Fruit fly (Drosophila melanogaster) whole organism, embryonic: Measurements from ENCODE around the gene Dhc64C.

ENCODE experiments used
- Asciz ChIP-seq: fragments of 200-800 bp; sonication (Bioruptor generic); optimal IDR thresholded peaks from 2 replicates; lab custom pipeline; 2017; ENCODE audit warnings: missing biosample characterization, mild to moderate bottlenecking, missing genetic modification characterization, missing genetic modification reagents
- Awh ChIP-seq: fragments of 200-800 bp; sonication (Bioruptor generic); IDR thresholded peaks from 2 replicates; pipeline ENCODE4, ENCODE4 v1.3.6; 2022; ENCODE audit warnings: missing biosample characterization, missing genetic modification characterization
- CG12769 ChIP-seq: fragments of 200-800 bp; sonication (Bioruptor generic); optimal IDR thresholded peaks from 2 replicates; lab custom pipeline; 2019; ENCODE audit warnings: missing biosample characterization, mild to moderate bottlenecking, missing genetic modification characterization, moderate library complexity
- CG13287 ChIP-seq: fragments of 200-800 bp; sonication (Bioruptor generic); IDR thresholded peaks from 2 replicates; pipeline ENCODE4 v1.3.6; 2022; ENCODE audit warnings: missing biosample characterization, missing genetic modification characterization; ENCODE audit not compliant: partially characterized antibody
- CG14965 ChIP-seq: fragments of 200-800 bp; sonication (Bioruptor generic); optimal IDR thresholded peaks from 2 replicates; lab custom pipeline; 2016; ENCODE audit warnings: missing biosample characterization, missing genetic modification characterization, borderline replicate concordance
- CG15696 ChIP-seq: fragments of 200-800 bp; sonication (Bioruptor generic); optimal IDR thresholded peaks from 2 replicates; lab custom pipeline; 2019; ENCODE audit warnings: missing biosample characterization, mild to moderate bottlenecking, missing genetic modification characterization, moderate library complexity
- CG16779 ChIP-seq: fragments of 200-800 bp; sonication (Bioruptor generic); IDR thresholded peaks from 2 replicates; pipeline ENCODE4 v1.3.6; 2022; ENCODE audit warnings: missing biosample characterization, missing genetic modification characterization
- CG16863 ChIP-seq: fragments of 200-800 bp; sonication (Bioruptor generic); optimal IDR thresholded peaks from 3 replicates; lab custom pipeline; 2016; ENCODE audit warnings: missing biosample characterization, missing genetic modification characterization
- CG17186 ChIP-seq: fragments of 200-800 bp; sonication (Bioruptor generic); optimal IDR thresholded peaks from 3 replicates; lab custom pipeline; 2017; ENCODE audit warnings: missing biosample characterization, missing genetic modification reagents, missing genetic modification characterization
- CG17568 ChIP-seq: fragments of 200-800 bp; sonication (Bioruptor generic); optimal IDR thresholded peaks from 2 replicates; lab custom pipeline; 2018; ENCODE audit warnings: missing biosample characterization, mild to moderate bottlenecking, missing genetic modification characterization, moderate library complexity
- CG1792 ChIP-seq: fragments of 200-800 bp; sonication (Bioruptor generic); optimal IDR thresholded peaks from 2 replicates; lab custom pipeline; 2016; ENCODE audit warnings: missing biosample characterization, missing genetic modification characterization
- CG1832 ChIP-seq: fragments of 200-800 bp; sonication (Bioruptor generic); optimal IDR thresholded peaks from 2 replicates; lab custom pipeline; 2017; ENCODE audit warnings: missing biosample characterization, mild to moderate bottlenecking, missing genetic modification characterization, inconsistent platforms
- CG30020 ChIP-seq: fragments of 200-800 bp; optimal IDR thresholded peaks from 2 replicates; lab custom pipeline; 2019; ENCODE audit warnings: missing biosample characterization, mild to moderate bottlenecking, missing genetic modification characterization, moderate library complexity
- CG3726 ChIP-seq: fragments of 200-800 bp; sonication (Bioruptor generic); IDR thresholded peaks from 3 replicates; pipeline ENCODE4, ENCODE4 v1.3.6; 2022; ENCODE audit warnings: missing biosample characterization, missing genetic modification characterization
- CG43689 ChIP-seq: fragments of 200-800 bp; sonication (Bioruptor generic); IDR thresholded peaks from 2 replicates; pipeline ENCODE4 v1.3.6; 2022; ENCODE audit warnings: missing biosample characterization, missing genetic modification characterization
- CG4404 ChIP-seq: fragments of 200-800 bp; sonication (Bioruptor generic); IDR thresholded peaks from 2 replicates; pipeline ENCODE4 v1.3.6; 2022; ENCODE audit warnings: missing biosample characterization, missing genetic modification characterization
- CG6765 ChIP-seq: fragments of 200-800 bp; sonication (Bioruptor generic); optimal IDR thresholded peaks from 3 replicates; lab custom pipeline; 2017; ENCODE audit warnings: missing biosample characterization, mild to moderate bottlenecking, missing genetic modification characterization
- CG8281 ChIP-seq: fragments of 200-800 bp; sonication (Bioruptor generic); optimal IDR thresholded peaks from 2 replicates; lab custom pipeline; 2018; ENCODE audit warnings: missing biosample characterization, mild to moderate bottlenecking, missing genetic modification characterization, moderate library complexity
- CG8388 ChIP-seq: fragments of 200-800 bp; sonication (Bioruptor generic); optimal IDR thresholded peaks from 2 replicates; lab custom pipeline; 2019; ENCODE audit warnings: missing biosample characterization, mild to moderate bottlenecking, missing genetic modification characterization, moderate library complexity
- CrebB ChIP-seq: fragments of 200-800 bp; sonication (Bioruptor generic); optimal IDR thresholded peaks from 3 replicates; lab custom pipeline; 2018; ENCODE audit warnings: missing biosample characterization, mild to moderate bottlenecking, missing genetic modification characterization
- Dll ChIP-seq: fragments of 200-800 bp; sonication (Bioruptor generic); IDR thresholded peaks from 4 replicates; pipeline ENCODE4 v1.3.6; 2022; ENCODE audit warnings: missing biosample characterization, missing genetic modification characterization; ENCODE audit not compliant: partially characterized antibody
- E2f1 ChIP-seq: fragments of 200-800 bp; sonication (Bioruptor generic); IDR thresholded peaks from 2 replicates; pipeline ENCODE4 v1.3.6; 2022; ENCODE audit warnings: missing biosample characterization, missing genetic modification characterization
- Fer1 ChIP-seq: fragments of 200-800 bp; sonication (Bioruptor generic); optimal IDR thresholded peaks from 2 replicates; lab custom pipeline; 2017; ENCODE audit warnings: missing biosample characterization, mild to moderate bottlenecking, missing genetic modification characterization
- Mrtf ChIP-seq: fragments of 200-800 bp; sonication (Bioruptor generic); IDR thresholded peaks from 3 replicates; pipeline ENCODE4 v1.3.6; 2022; ENCODE audit warnings: missing biosample characterization, missing genetic modification characterization
- NFAT ChIP-seq: fragments of 200-800 bp; sonication (Bioruptor generic); IDR thresholded peaks from 2 replicates; pipeline ENCODE4 v1.3.6; 2022; ENCODE audit warnings: missing biosample characterization, missing genetic modification characterization
- Nf-YB ChIP-seq: fragments of 200-800 bp; sonication (Bioruptor generic); optimal IDR thresholded peaks from 3 replicates; lab custom pipeline; 2019; ENCODE audit warnings: missing biosample characterization, mild to moderate bottlenecking, missing genetic modification characterization, moderate library complexity
- Oli ChIP-seq: fragments of 200-800 bp; sonication (Bioruptor generic); optimal IDR thresholded peaks from 2 replicates; lab custom pipeline; 2018; ENCODE audit warnings: missing biosample characterization, mild to moderate bottlenecking, missing genetic modification characterization, moderate library complexity
- Opbp ChIP-seq: fragments of 200-800 bp; sonication (Bioruptor generic); IDR thresholded peaks from 3 replicates; pipeline ENCODE4 v1.3.6; 2022; ENCODE audit warnings: missing biosample characterization, missing genetic modification characterization; ENCODE audit not compliant: partially characterized antibody
- bowl ChIP-seq: fragments of 200-800 bp; sonication (Bioruptor generic); IDR thresholded peaks from 2 replicates; pipeline ENCODE4 v1.3.6; 2022; ENCODE audit warnings: missing biosample characterization, missing genetic modification characterization
- br ChIP-seq: fragments of >200 bp; optimal IDR thresholded peaks from 2 replicates; lab custom pipeline; 2017
- bsh ChIP-seq, 2 experiments: fragments of 200-800 bp; sonication (Bioruptor generic); optimal IDR thresholded peaks; 2 replicates each; lab custom pipeline; 2017 to 2018; ENCODE audit warnings: mild to moderate bottlenecking in 2 of 2, missing biosample characterization in 2 of 2, missing genetic modification characterization in 2 of 2, moderate library complexity in 1 of 2
- croc ChIP-seq: fragments of 200-800 bp; sonication (Bioruptor generic); conservative IDR thresholded peaks from 3 replicates; pipeline ENCODE4 v1.3.6; 2022; ENCODE audit warnings: missing biosample characterization, missing genetic modification characterization
- dmrt11E ChIP-seq: fragments of 200-800 bp; sonication (Bioruptor generic); optimal IDR thresholded peaks from 3 replicates; lab custom pipeline; 2018; ENCODE audit warnings: missing biosample characterization, mild to moderate bottlenecking, missing genetic modification characterization, moderate library complexity
- dysf ChIP-seq: fragments of 200-800 bp; sonication (Bioruptor generic); IDR thresholded peaks from 3 replicates; pipeline ENCODE4 v1.3.6; 2022; ENCODE audit warnings: missing biosample characterization, missing genetic modification characterization
- hb ChIP-seq: fragments of 200-800 bp; sonication (Bioruptor generic); IDR thresholded peaks from 3 replicates; pipeline ENCODE4 v1.3.6; 2022; ENCODE audit warnings: missing biosample characterization, missing genetic modification characterization; ENCODE audit not compliant: partially characterized antibody
- jumu ChIP-seq: fragments of 200-800 bp; sonication (Bioruptor generic); optimal IDR thresholded peaks from 3 replicates; lab custom pipeline; 2016; ENCODE audit warnings: missing biosample characterization, missing genetic modification characterization
- mld ChIP-seq: fragments of 200-800 bp; sonication (Bioruptor generic); IDR thresholded peaks from 3 replicates; pipeline ENCODE4 v1.3.6; 2022; ENCODE audit warnings: missing biosample characterization, missing genetic modification characterization; ENCODE audit not compliant: partially characterized antibody
- nerfin-1 ChIP-seq: fragments of 200-800 bp; sonication (Bioruptor generic); optimal IDR thresholded peaks from 3 replicates; lab custom pipeline; 2019; ENCODE audit warnings: missing biosample characterization, mild to moderate bottlenecking, missing genetic modification characterization, moderate library complexity
- pita ChIP-seq: fragments of 200-800 bp; sonication (Bioruptor generic); optimal IDR thresholded peaks from 2 replicates; lab custom pipeline; 2017; ENCODE audit warnings: missing biosample characterization, mild to moderate bottlenecking, missing genetic modification characterization
- prd ChIP-seq, 3 experiments: fragments of >200 bp in 2 of 3; fragments of 200-800 bp in 1 of 3; sonication (Bioruptor generic) in 1 of 3; optimal IDR thresholded peaks in 2 of 3; IDR thresholded peaks in 1 of 3; 2 replicates in 2 of 3; 3 replicates in 1 of 3; pipeline versions ENCODE4 v1.3.6 to Lab custom; 2017 to 2022; ENCODE audit warnings: missing biosample characterization in 1 of 3, missing genetic modification characterization in 1 of 3
- ro ChIP-seq: fragments of 200-800 bp; sonication (Bioruptor generic); IDR thresholded peaks from 2 replicates; pipeline ENCODE4 v1.3.6; 2022; ENCODE audit warnings: missing biosample characterization, missing genetic modification characterization
- seq ChIP-seq: fragments of 200-800 bp; sonication (Bioruptor generic); IDR thresholded peaks from 2 replicates; pipeline ENCODE4 v1.3.6; 2022; ENCODE audit warnings: missing biosample characterization, missing genetic modification characterization
- sisA ChIP-seq: fragments of 200-800 bp; sonication (Bioruptor generic); IDR thresholded peaks from 2 replicates; pipeline ENCODE4 v1.3.6; 2022; ENCODE audit warnings: missing biosample characterization, missing genetic modification characterization
- tna ChIP-seq: fragments of 200-800 bp; sonication (Bioruptor generic); IDR thresholded peaks from 2 replicates; pipeline ENCODE4 v1.3.6; 2022; ENCODE audit warnings: missing biosample characterization, missing genetic modification characterization; ENCODE audit not compliant: partially characterized antibody
- twi ChIP-seq: fragments of 200-800 bp; optimal IDR thresholded peaks from 2 replicates; lab custom pipeline; 2019; ENCODE audit warnings: missing biosample characterization, mild to moderate bottlenecking, missing genetic modification characterization, moderate library complexity
- vfl ChIP-seq: fragments of 200-800 bp; sonication (Bioruptor generic); optimal IDR thresholded peaks from 2 replicates; lab custom pipeline; 2016; ENCODE audit warnings: missing biosample characterization, missing genetic modification characterization
- wek ChIP-seq: fragments of 200-800 bp; sonication (Bioruptor generic); optimal IDR thresholded peaks from 3 replicates; lab custom pipeline; 2018; ENCODE audit warnings: missing biosample characterization, mild to moderate bottlenecking, missing genetic modification characterization, moderate library complexity
- z ChIP-seq: fragments of 200-800 bp; sonication (Bioruptor generic); IDR thresholded peaks from 3 replicates; pipeline ENCODE4 v1.3.6; 2022; ENCODE audit warnings: missing biosample characterization, missing genetic modification characterization

The Dhc64C gene

DNA sequence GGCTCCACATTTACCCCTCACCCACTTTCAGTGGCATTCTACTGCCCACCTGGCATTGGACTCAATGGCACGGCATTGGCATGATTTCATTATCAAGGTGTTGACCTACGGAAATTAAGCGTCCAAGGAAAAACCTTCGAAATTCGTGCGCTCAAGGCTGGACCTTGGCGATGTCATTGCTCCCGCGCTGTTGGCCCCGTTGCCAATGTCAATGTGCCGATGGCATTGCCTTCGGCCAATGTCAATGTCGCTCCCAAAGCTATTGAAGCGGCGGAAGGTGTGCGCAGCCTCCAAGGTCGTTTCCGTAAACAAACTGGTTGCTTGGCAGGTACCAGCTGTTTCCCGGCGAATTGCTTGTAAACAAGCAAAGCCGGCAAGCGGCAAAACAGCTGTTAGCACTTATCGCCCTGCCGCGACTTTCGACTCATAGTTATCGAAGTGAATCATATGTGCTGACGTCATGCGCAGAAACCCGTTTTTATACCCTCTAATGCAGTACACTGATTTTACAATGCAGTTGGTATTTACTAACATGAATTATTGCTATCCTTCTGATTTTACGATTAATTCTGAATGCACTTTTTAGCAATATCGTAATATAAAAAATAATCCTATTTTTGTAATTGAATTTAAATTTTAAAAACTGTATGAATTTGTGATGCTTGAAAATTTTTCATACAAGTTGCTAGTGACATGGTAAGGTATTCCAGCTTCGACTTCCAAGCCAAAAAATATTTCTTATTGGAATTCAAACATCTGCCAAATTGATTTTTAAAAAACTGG lies 940 bp downstream of the Dhc64C start (continued):
- peak; percentile 83 for TF ChIP-seq CG13287
- TF ChIP-seq dmrt11E (tag; lab: Kevin White, UChicago) = peak; percentile 93
- TF ChIP-seq CG14965 (GFP tag; lab: Kevin White, UChicago) = peak; percentile 33
- TF ChIP-seq CG1832 (GFP tag; lab: Kevin White, UChicago) = no peak
- TF ChIP-seq bsh (GFP tag; optimal IDR thresholded peaks at IDR 0.05; lab: Kevin White, UChicago) = peak in 1 of 2 experiments; percentile 96
- TF ChIP-seq dysf (GFP tag; lab: Robert Waterston, UW) = peak; percentile 98
- TF ChIP-seq ro (GFP tag; lab: Robert Waterston, UW) = peak; percentile 94
- TF ChIP-seq Dll (GFP tag; lab: Robert Waterston, UW) = peak; percentile 65; the same call in 2 of the 4 replicates
- TF ChIP-seq Nf-YB (GFP tag; lab: Kevin White, UChicago) = peak; percentile 84
- no peak for TF ChIP-seq CG17568 (GFP tag; lab: Kevin White, UChicago)
- TF ChIP-seq wek (GFP tag; lab: Kevin White, UChicago) = peak; percentile 70
- TF ChIP-seq prd (optimal IDR thresholded peaks at IDR 0.05; lab: Kevin White, UChicago) = no peak
- peak; percentile 98 for TF ChIP-seq prd (GFP tag; IDR thresholded peaks at IDR 0.05; lab: Robert Waterston, UW)
- peak; percentile 87 for TF ChIP-seq CG16863
- TF ChIP-seq Fer1 (GFP tag; lab: Kevin White, UChicago) = peak; percentile 93
- TF ChIP-seq CG6765 (GFP tag; lab: Kevin White, UChicago) = peak; percentile 93
- peak; percentile 95 for TF ChIP-seq Mrtf (GFP tag; lab: Robert Waterston, UW)
- peak; percentile 97 for TF ChIP-seq E2f1 (GFP tag; lab: Robert Waterston, UW)
- no peak for TF ChIP-seq CG30020 (tag; lab: Kevin White, UChicago)
- peak; percentile 93 for TF ChIP-seq CG4404 (GFP tag; lab: Robert Waterston, UW)
- no peak for TF ChIP-seq hb (GFP tag; lab: Robert Waterston, UW)
- peak; percentile 97 for TF ChIP-seq seq
- TF ChIP-seq sisA (GFP tag; lab: Robert Waterston, UW) = peak; percentile 98
- peak; percentile 86 for TF ChIP-seq vfl (GFP tag; lab: Kevin White, UChicago)
- TF ChIP-seq CG1792 = peak; percentile 72
- TF ChIP-seq z = no peak
- peak; percentile 96 for TF ChIP-seq Oli (tag; lab: Kevin White, UChicago)
- TF ChIP-seq CG8281 (tag; lab: Kevin White, UChicago) = peak; percentile 80
- TF ChIP-seq CG3726 (GFP tag; lab: Robert Waterston, UW) = peak; percentile 88
- TF ChIP-seq Asciz = peak; percentile 89
- peak; percentile 90 for TF ChIP-seq CG15696 (tag; lab: Kevin White, UChicago)
- no peak for TF ChIP-seq br
- TF ChIP-seq Opbp = peak; percentile 52; the same call in 2 of the 3 replicates
- peak; percentile 82 for TF ChIP-seq jumu (GFP tag; lab: Kevin White, UChicago)
- TF ChIP-seq pita (GFP tag; lab: Kevin White, UChicago) = no peak
- peak; percentile 96 for TF ChIP-seq NFAT
- TF ChIP-seq CG17186 (GFP tag; lab: Kevin White, UChicago) = peak; percentile 80
- peak; percentile 92 for TF ChIP-seq CG8388 (GFP tag; lab: Kevin White, UChicago)
- peak; percentile 93 for TF ChIP-seq nerfin-1 (tag; lab: Kevin White, UChicago)
- peak; percentile 92 for TF ChIP-seq CrebB (tag; lab: Kevin White, UChicago)
- TF ChIP-seq tna = no peak
- peak; percentile 97 for TF ChIP-seq Awh (GFP tag; lab: Robert Waterston, UW)
- TF ChIP-seq CG16779 (GFP tag; lab: Robert Waterston, UW) = peak; percentile 87
- TF ChIP-seq CG43689 (GFP tag; lab: Robert Waterston, UW) = peak; percentile 88
- TF ChIP-seq CG12769 (tag; lab: Kevin White, UChicago) = peak; percentile 85
- TF ChIP-seq twi (tag; lab: Kevin White, UChicago) = peak; percentile 91
- peak; percentile 91 for TF ChIP-seq bowl (GFP tag; lab: Robert Waterston, UW)
- TF ChIP-seq croc (GFP tag; lab: Robert Waterston, UW) = peak; percentile 92
- no peak for TF ChIP-seq mld (GFP tag; lab: Robert Waterston, UW)
